Worm (Caenorhabditis elegans): ENCODE measurements around the gene ZK370.4.

Gene ZK370.4

ce11 chrIII:8769253-8769652, 38.0 kb upstream of the ZK370.4 start, which contains the start of gene K02D10.1:
Gene K02D10.1, plus strand, starts transcription at chrIII:8769536.
- peak; percentile 56 for TF ChIP-seq ama-1 (optimal IDR thresholded peaks at IDR 0.05)
- no peak for TF ChIP-seq ama-1 (GFP tag; optimal IDR thresholded peaks at IDR 0.05)
- no peak for TF ChIP-seq ceh-58 (GFP tag; IDR thresholded peaks at IDR 0.05)

ce11 chrIII:8767889-8768361, 36.7 kb upstream of the ZK370.4 start, which contains the start of gene mtss-1:
Gene mtss-1, plus strand, starts transcription at chrIII:8768311.
- TF ChIP-seq ets-4 (GFP tag; optimal IDR thresholded peaks at IDR 0.05) (no peak), Y53F4B.3 (GFP tag; IDR thresholded peaks at IDR 0.05) (no peak), him-1 (tag; optimal IDR thresholded peaks at IDR 0.05) (no peak), B0261.1 (tag; optimal IDR thresholded peaks at IDR 0.05) (no peak), bed-1 (GFP tag; IDR thresholded peaks at IDR 0.05) (no peak), Y56A3A.18 (GFP tag; IDR thresholded peaks at IDR 0.05) (no peak), ceh-27 (GFP tag; optimal IDR thresholded peaks at IDR 0.05) (no peak), aptf-2 (GFP tag; conservative IDR thresholded peaks at IDR 0.05) (no peak), ztf-18 (tag; optimal IDR thresholded peaks at IDR 0.05) (peak; percentile 61), ztf-6 (GFP tag; IDR thresholded peaks at IDR 0.05) (no peak), F49E8.2 (tag; optimal IDR thresholded peaks at IDR 0.05; ENCODE audit: insufficient read depth) (peak; percentile 9), madf-3 (GFP tag; IDR thresholded peaks at IDR 0.05) (no peak), xnd-1 (tag; optimal IDR thresholded peaks at IDR 0.05) (peak; percentile 31), gei-17 (GFP tag; optimal IDR thresholded peaks at IDR 0.05) (no peak), ceh-100 (GFP tag; IDR thresholded peaks at IDR 0.05) (no peak), tbp1 (GFP tag; optimal IDR thresholded peaks at IDR 0.05) (peak; percentile 30), hsf-1 (GFP tag; IDR thresholded peaks at IDR 0.05) (no peak), die-1 (tag; optimal IDR thresholded peaks at IDR 0.05) (no peak), snpc-3.4 (tag; optimal IDR thresholded peaks at IDR 0.05) (peak; percentile 44), let-607 (tag; optimal IDR thresholded peaks at IDR 0.05) (peak in 1 of 2 experiments; percentile 13), nfya-1 (tag; optimal IDR thresholded peaks at IDR 0.05; ENCODE audit: borderline replicate concordance, insufficient read depth) (no peak), pha-4 (tag; optimal IDR thresholded peaks at IDR 0.05) (no peak), Y79H2A.3 (GFP tag; conservative IDR thresholded peaks at IDR 0.05) (no peak), ztf-26 (tag; optimal IDR thresholded peaks at IDR 0.05) (no peak), nfyb-1 (GFP tag; IDR thresholded peaks at IDR 0.05) (peak; percentile 51; the same call in 1 of the 2 replicates), rcor-1 (GFP tag; IDR thresholded peaks at IDR 0.05) (no peak; the same call in 1 of the 2 replicates), mcd-1 (GFP tag; IDR thresholded peaks at IDR 0.05) (peak; percentile 54), ceh-58 (GFP tag; IDR thresholded peaks at IDR 0.05) (no peak), D2030.7 (GFP tag; IDR thresholded peaks at IDR 0.05) (0 out of 2 replicates have a peak, but pooled peaks have one; percentile 17), somi-1 (GFP tag; optimal IDR thresholded peaks at IDR 0.05) (no peak), bed-2 (GFP tag; IDR thresholded peaks at IDR 0.05) (no peak), ceh-91 (GFP tag; IDR thresholded peaks at IDR 0.05) (no peak), ztf-22 (GFP tag; optimal IDR thresholded peaks at IDR 0.05) (no peak), nhr-80 (tag; optimal IDR thresholded peaks at IDR 0.05) (peak; percentile 27), F57C9.4 (tag; optimal IDR thresholded peaks at IDR 0.05) (no peak), nfya-2 (GFP tag; IDR thresholded peaks at IDR 0.05) (no peak), pbrm-1 (GFP tag; IDR thresholded peaks at IDR 0.05) (peak; percentile 29; the same call in 1 of the 2 replicates), F10E7.11 (tag; optimal IDR thresholded peaks at IDR 0.05) (no peak), lsl-1 (GFP tag; optimal IDR thresholded peaks at IDR 0.05) (peak; percentile 55), ztf-3 (GFP tag; optimal IDR thresholded peaks at IDR 0.05) (no peak), efl-1 (GFP tag; optimal IDR thresholded peaks at IDR 0.05) (no peak), dox-1 (GFP tag; IDR thresholded peaks at IDR 0.05) (peak; percentile 61), hmg-20 (GFP tag; IDR thresholded peaks at IDR 0.05) (no peak), ceh-79 (tag; optimal IDR thresholded peaks at IDR 0.05) (no peak), sdz-38 (tag; optimal IDR thresholded peaks at IDR 0.05) (no peak)

Measured in whole organism, young adult.